Fruit fly (Drosophila melanogaster): ENCODE data around the gene CG45491.

Gene CG45491

dm6 chrX:19964215-19964614 is 25.4 kb upstream of the CG45491 start (continued):
- TF ChIP-seq ranshi (GFP tag; IDR thresholded peaks at IDR 0.05): no peak
- TF ChIP-seq CG2199 (GFP tag; IDR thresholded peaks at IDR 0.05): no peak
- 0 out of 3 replicates have a peak, but pooled peaks have one; percentile 38 for TF ChIP-seq CG34422 (GFP tag; IDR thresholded peaks at IDR 0.05)
- TF ChIP-seq bcd (GFP tag; optimal IDR thresholded peaks at IDR 0.05): peak; percentile 24
- peak; percentile 7 for TF ChIP-seq CG13424 (tag; optimal IDR thresholded peaks at IDR 0.05)
- no peak for TF ChIP-seq CG8924 (tag; optimal IDR thresholded peaks at IDR 0.05)
- TF ChIP-seq seq (GFP tag; IDR thresholded peaks at IDR 0.05): 0 out of 2 replicates have a peak, but pooled peaks have one; percentile 23
- TF ChIP-seq nerfin-2 (GFP tag; IDR thresholded peaks at IDR 0.05; ENCODE audit: partially characterized antibody): no peak
- peak; percentile 27 for TF ChIP-seq Ssrp (tag; optimal IDR thresholded peaks at IDR 0.05)
- TF ChIP-seq chinmo (GFP tag; IDR thresholded peaks at IDR 0.05; ENCODE audit: partially characterized antibody): no peak
- no peak for TF ChIP-seq slp2 (GFP tag; optimal IDR thresholded peaks at IDR 0.05)
- peak; percentile 37; the same call in 1 of the 2 replicates for TF ChIP-seq Adf1 (GFP tag; IDR thresholded peaks at IDR 0.05)
- TF ChIP-seq gce (GFP tag; IDR thresholded peaks at IDR 0.05): no peak
- TF ChIP-seq CG11560 (tag; IDR thresholded peaks at IDR 0.05): peak; percentile 50; the same call in 1 of the 3 replicates
- TF ChIP-seq CG14710 (tag; optimal IDR thresholded peaks at IDR 0.05): no peak
- TF ChIP-seq CG9932 (GFP tag; IDR thresholded peaks at IDR 0.05): peak; percentile 39
- TF ChIP-seq Xrp1 (GFP tag; IDR thresholded peaks at IDR 0.05): no peak
- peak; percentile 14; the same call in 1 of the 2 replicates for TF ChIP-seq Oaz (GFP tag; IDR thresholded peaks at IDR 0.05)
- TF ChIP-seq H15 (GFP tag; IDR thresholded peaks at IDR 0.05): no peak
- TF ChIP-seq CG8290 (GFP tag; optimal IDR thresholded peaks at IDR 0.05): no peak
- peak in 1 of 2 experiments; percentile 46 for TF ChIP-seq CG8290 (tag; optimal IDR thresholded peaks at IDR 0.05)
- no peak for TF ChIP-seq ro (GFP tag; IDR thresholded peaks at IDR 0.05)
- TF ChIP-seq CG11695 (GFP tag; IDR thresholded peaks at IDR 0.05): peak; percentile 45; the same call in 1 of the 3 replicates
- no peak for TF ChIP-seq hbn (GFP tag; IDR thresholded peaks at IDR 0.05; ENCODE audit: partially characterized antibody)
- TF ChIP-seq CG14860 (GFP tag; IDR thresholded peaks at IDR 0.05; ENCODE audit: partially characterized antibody): no peak
- peak; percentile 65 for TF ChIP-seq Rfx (GFP tag; IDR thresholded peaks at IDR 0.05)
- peak; percentile 4 for TF ChIP-seq CG10147 (GFP tag; optimal IDR thresholded peaks at IDR 0.05)
- peak; percentile 40 for TF ChIP-seq al (GFP tag; IDR thresholded peaks at IDR 0.05)
- no peak for TF ChIP-seq CG1792 (GFP tag; optimal IDR thresholded peaks at IDR 0.05)
- TF ChIP-seq sens (GFP tag): peak; percentile 88
- no peak for TF ChIP-seq unc-4 (GFP tag; IDR thresholded peaks at IDR 0.05; ENCODE audit: partially characterized antibody)
- 0 out of 2 replicates have a peak, but pooled peaks have one; percentile 27 for TF ChIP-seq CG9215 (GFP tag; IDR thresholded peaks at IDR 0.05)
- no peak for TF ChIP-seq schlank (tag; optimal IDR thresholded peaks at IDR 0.05)
- no peak for TF ChIP-seq CG11085 (GFP tag; IDR thresholded peaks at IDR 0.05)
- TF ChIP-seq yki (optimal IDR thresholded peaks at IDR 0.05): no peak
- no peak for TF ChIP-seq CG2116 (GFP tag; optimal IDR thresholded peaks at IDR 0.05)
- no peak for TF ChIP-seq CG17186 (GFP tag; optimal IDR thresholded peaks at IDR 0.05)
- TF ChIP-seq slbo (GFP tag; IDR thresholded peaks at IDR 0.05): peak; percentile 71
- 0 out of 3 replicates have a peak, but pooled peaks have one; percentile 20 for TF ChIP-seq tgo (GFP tag; IDR thresholded peaks at IDR 0.05)
- TF ChIP-seq CG30431 (GFP tag; optimal IDR thresholded peaks at IDR 0.05): no peak
- peak; percentile 55 for TF ChIP-seq CG14441 (GFP tag; IDR thresholded peaks at IDR 0.05)
- no peak for TF ChIP-seq CG15073 (GFP tag; optimal IDR thresholded peaks at IDR 0.05)
- no peak for TF ChIP-seq Dip3 (GFP tag; optimal IDR thresholded peaks at IDR 0.05)
- TF ChIP-seq exex (tag; optimal IDR thresholded peaks at IDR 0.05): no peak
- no peak for TF ChIP-seq amos (GFP tag; IDR thresholded peaks at IDR 0.05; ENCODE audit: partially characterized antibody)
- TF ChIP-seq gem (tag; optimal IDR thresholded peaks at IDR 0.05): peak; percentile 70
- no peak for TF ChIP-seq ase (GFP tag; IDR thresholded peaks at IDR 0.05)
- peak; percentile 53 for TF ChIP-seq unpg (GFP tag; optimal IDR thresholded peaks at IDR 0.05)
- no peak for TF ChIP-seq Dad (GFP tag; optimal IDR thresholded peaks at IDR 0.05)
- peak; percentile 26 for TF ChIP-seq Fer1 (GFP tag; optimal IDR thresholded peaks at IDR 0.05)
- no peak for TF ChIP-seq CG6683 (GFP tag; optimal IDR thresholded peaks at IDR 0.05)
- TF ChIP-seq CG15479 (GFP tag; optimal IDR thresholded peaks at IDR 0.05): no peak
